Worm (Caenorhabditis elegans) whole organism, L4 larva: ENCODE measurements around the gene F09B12.3.

Experiments
- F37D6.2 ChIP-seq: sonication (generic microtip); optimal IDR thresholded peaks from 2 replicates; lab custom pipeline; 2016; ENCODE audit warnings: mild to moderate bottlenecking, missing genetic modification characterization, missing compliant biosample characterization
- R02D3.7 ChIP-seq: fragments of 150-350 bp; sonication (generic microtip); optimal IDR thresholded peaks from 3 replicates; lab custom pipeline; 2014; ENCODE audit warnings: missing biosample characterization, missing genetic modification characterization
- T26A8.4 ChIP-seq: fragments of 200-800 bp; sonication (Bioruptor generic); IDR thresholded peaks from 2 replicates; pipeline ENCODE4 v1.3.6; 2022; ENCODE audit warnings: missing genetic modification characterization, missing compliant biosample characterization
- Y5F2A.4 ChIP-seq: fragments of 200-800 bp; sonication (Bioruptor generic); optimal IDR thresholded peaks from 2 replicates; lab custom pipeline; 2018; ENCODE audit warnings: mild to moderate bottlenecking, missing genetic modification characterization, missing compliant biosample characterization
- Y75B8A.6 ChIP-seq: fragments of 200-800 bp; sonication (Bioruptor generic); IDR thresholded peaks from 2 replicates; pipeline ENCODE4 v1.3.6; 2022; ENCODE audit warnings: missing genetic modification reagents, missing genetic modification characterization, missing compliant biosample characterization
- ZK337.2 ChIP-seq: fragments of 200-800 bp; sonication (Bioruptor generic); IDR thresholded peaks from 2 replicates; pipeline ENCODE4 v1.3.6; 2022; ENCODE audit warnings: missing genetic modification reagents, missing genetic modification characterization, missing compliant biosample characterization
- aha-1 ChIP-seq: fragments of 150-350 bp; peaks from one replicate; lab custom pipeline; 2014; ENCODE audit warnings: missing biosample characterization, missing genetic modification characterization
- ceh-28 ChIP-seq: fragments of 150-350 bp; optimal IDR thresholded peaks from 2 replicates; lab custom pipeline; 2014; ENCODE audit warnings: missing biosample characterization, missing genetic modification reagents, missing genetic modification characterization
- ceh-62 ChIP-seq: sonication (generic microtip); optimal IDR thresholded peaks from 2 replicates; lab custom pipeline; 2017; ENCODE audit warnings: missing biosample characterization, missing genetic modification characterization
- ctbp-1 ChIP-seq: fragments of 200-800 bp; sonication (Bioruptor generic); IDR thresholded peaks from 2 replicates; pipeline ENCODE4 v1.3.6; 2022; ENCODE audit warnings: missing genetic modification reagents, missing genetic modification characterization, missing compliant biosample characterization
- daf-16 ChIP-seq, 3 experiments: sonication (generic microtip); optimal IDR thresholded peaks; 2 replicates each; lab custom pipeline; 2016 to 2017; ENCODE audit warnings: missing genetic modification characterization in 3 of 3, missing genetic modification reagents in 3 of 3, mild to moderate bottlenecking in 2 of 3, missing compliant biosample characterization in 2 of 3, missing biosample characterization in 1 of 3, moderate library complexity in 1 of 3
- daf-8 ChIP-seq: fragments of 200-800 bp; sonication (Bioruptor generic); IDR thresholded peaks from 2 replicates; pipeline ENCODE4 v1.3.6; 2022; ENCODE audit warnings: missing genetic modification characterization, missing compliant biosample characterization
- fos-1 ChIP-seq: fragments of 150-350 bp; optimal IDR thresholded peaks from 2 replicates; lab custom pipeline; 2014; ENCODE audit warnings: missing biosample characterization, missing genetic modification characterization
- hlh-11 ChIP-seq: fragments of 200-800 bp; sonication (Bioruptor generic); optimal IDR thresholded peaks from 2 replicates; lab custom pipeline; 2018; ENCODE audit warnings: mild to moderate bottlenecking, missing genetic modification characterization, missing compliant biosample characterization
- hlh-30 ChIP-seq: sonication (generic microtip); optimal IDR thresholded peaks from 2 replicates; lab custom pipeline; 2017; ENCODE audit warnings: antibody characterized with exemption, mild to moderate bottlenecking, missing genetic modification characterization, missing compliant biosample characterization; ENCODE audit not compliant: insufficient read depth
- hmg-1.1 ChIP-seq: fragments of 200-800 bp; sonication (Bioruptor generic); IDR thresholded peaks from 2 replicates; pipeline ENCODE4 v1.3.6; 2022; ENCODE audit warnings: missing genetic modification reagents, missing genetic modification characterization, missing compliant biosample characterization
- lin-29 ChIP-seq: fragments of 200-800 bp; sonication (Bioruptor generic); IDR thresholded peaks from 2 replicates; pipeline ENCODE4 v1.3.6; 2022; ENCODE audit warnings: missing genetic modification reagents, missing genetic modification characterization, missing compliant biosample characterization
- lin-39 ChIP-seq: fragments of 150-350 bp; optimal IDR thresholded peaks from 2 replicates; lab custom pipeline; 2014; ENCODE audit warnings: missing biosample characterization, missing genetic modification reagents, missing genetic modification characterization
- mdl-1 ChIP-seq, 2 experiments: fragments of 150-350 bp in 1 of 2; sonication (generic microtip) in 1 of 2; optimal IDR thresholded peaks; 2 replicates each; lab custom pipeline; 2014 to 2017; ENCODE audit warnings: missing biosample characterization in 2 of 2, missing genetic modification characterization in 2 of 2
- mes-2 ChIP-seq: sonication (generic microtip); optimal IDR thresholded peaks from 2 replicates; lab custom pipeline; 2016; ENCODE audit warnings: missing genotype, mild to moderate bottlenecking, missing genetic modification characterization, missing compliant biosample characterization; ENCODE audit not compliant: poor library complexity, severe bottlenecking
- nhr-102 ChIP-seq: sonication (generic microtip); optimal IDR thresholded peaks from 2 replicates; lab custom pipeline; 2016; ENCODE audit warnings: mild to moderate bottlenecking, missing genetic modification characterization, moderate library complexity, missing compliant biosample characterization
- nhr-11 ChIP-seq: fragments of 150-350 bp; optimal IDR thresholded peaks from 2 replicates; lab custom pipeline; 2014; ENCODE audit warnings: missing biosample characterization, missing genetic modification characterization
- nhr-237 ChIP-seq: sonication (generic microtip); optimal IDR thresholded peaks from 2 replicates; lab custom pipeline; 2017; ENCODE audit warnings: missing biosample characterization, missing genetic modification characterization
- nhr-28 ChIP-seq: fragments of 150-350 bp; optimal IDR thresholded peaks from 2 replicates; lab custom pipeline; 2014; ENCODE audit warnings: missing biosample characterization, missing genetic modification characterization
- nhr-48 ChIP-seq: sonication (generic microtip); optimal IDR thresholded peaks from 2 replicates; lab custom pipeline; 2016; ENCODE audit warnings: mild to moderate bottlenecking, missing genetic modification characterization, missing compliant biosample characterization
- nhr-76 ChIP-seq: fragments of 150-350 bp; optimal IDR thresholded peaks from 2 replicates; lab custom pipeline; 2014; ENCODE audit warnings: missing biosample characterization, missing genetic modification characterization
- nhr-77 ChIP-seq: fragments of 150-350 bp; optimal IDR thresholded peaks from 2 replicates; lab custom pipeline; 2014; ENCODE audit warnings: missing biosample characterization, missing genetic modification characterization
- saeg-2 ChIP-seq: fragments of 200-800 bp; sonication (Bioruptor generic); IDR thresholded peaks from 2 replicates; pipeline ENCODE4 v1.3.6; 2022; ENCODE audit warnings: missing genetic modification reagents, missing genetic modification characterization, missing compliant biosample characterization
- skn-1 ChIP-seq: fragments of 150-350 bp; optimal IDR thresholded peaks from 2 replicates; lab custom pipeline; 2014; ENCODE audit warnings: missing biosample characterization, missing genetic modification characterization
- snpc-4 ChIP-seq: fragments of 150-350 bp; optimal IDR thresholded peaks from 2 replicates; lab custom pipeline; 2014; ENCODE audit warnings: missing biosample characterization, missing genetic modification characterization
- tra-1 ChIP-seq: fragments of 200-800 bp; sonication (Bioruptor generic); IDR thresholded peaks from 2 replicates; pipeline ENCODE4 v1.3.6; 2022; ENCODE audit warnings: missing genetic modification reagents, missing genetic modification characterization, missing compliant biosample characterization
- unc-62 ChIP-seq, 3 experiments: fragments of 150-350 bp in 1 of 3; sonication (generic microtip); optimal IDR thresholded peaks in 2 of 3; peaks in 1 of 3; 1 replicate in 1 of 3; 2 replicates in 2 of 3; lab custom pipeline; 2014 to 2017; ENCODE audit warnings: missing biosample characterization in 3 of 3, missing genetic modification characterization in 3 of 3, missing genetic modification reagents in 3 of 3, missing genotype in 1 of 3

F09B12.3 gene

DNA sequence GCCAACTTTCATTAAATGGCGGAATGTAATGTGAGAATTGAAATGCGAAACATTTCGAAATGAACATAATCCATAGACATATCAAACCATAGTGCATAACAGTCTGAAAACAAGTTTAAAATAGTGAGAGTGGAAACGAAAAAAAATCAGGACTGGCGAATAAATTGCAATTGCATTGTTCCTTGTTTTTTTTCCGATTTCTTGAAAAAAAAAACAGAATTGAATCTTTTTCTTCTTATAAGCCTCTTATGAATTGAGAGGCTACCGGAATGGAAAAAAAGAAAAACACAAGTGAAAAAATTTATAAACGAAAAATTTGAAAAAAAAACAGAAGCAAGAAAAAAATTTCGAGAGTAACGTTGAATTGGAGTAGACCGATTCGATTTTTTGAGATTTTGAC, 18.8 kb upstream of the F09B12.3 start, which contains the start of gene R07D5.2:
TSS of gene R07D5.2 (minus strand) at position 101 of the 400 bp plus-strand sequence.
- TF ChIP-seq hlh-30 (tag; lab: Kevin White, UChicago) (no peak), fos-1 (no peak), R02D3.7 (tag; lab: Kevin White, UChicago) (no peak), nhr-102 (tag; lab: Kevin White, UChicago) (no peak), F37D6.2 (no peak)

DNA sequence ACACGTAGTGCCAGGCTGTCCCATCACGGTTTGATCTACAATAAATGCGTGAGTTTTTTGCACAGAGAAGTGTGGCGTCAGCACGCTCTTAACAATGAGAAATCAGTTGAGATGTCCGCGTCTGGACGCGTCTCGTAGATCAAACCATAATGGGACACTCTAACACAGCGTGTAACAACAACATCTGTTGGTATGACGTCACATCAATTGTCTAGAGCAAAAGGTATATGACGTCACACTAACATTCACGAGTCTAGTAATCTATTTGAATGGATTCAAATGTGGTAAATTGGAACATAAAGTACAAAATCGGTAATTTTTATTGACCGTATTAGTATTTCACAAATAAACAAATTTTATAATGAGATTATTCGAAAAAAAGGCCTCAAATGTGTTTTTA, 18.0 kb upstream of the F09B12.3 start:
- TF ChIP-seq unc-62 (GFP tag; optimal IDR thresholded peaks at IDR 0.05 in 1 of 2; lab: Kevin White, UChicago), result peak in 1 of 2 experiments; percentile 1
- no peak for TF ChIP-seq unc-62 (tag; optimal IDR thresholded peaks at IDR 0.05; lab: Kevin White, UChicago)
- no peak for TF ChIP-seq Y5F2A.4
- TF ChIP-seq, all 104 proteins: peak for 1

DNA sequence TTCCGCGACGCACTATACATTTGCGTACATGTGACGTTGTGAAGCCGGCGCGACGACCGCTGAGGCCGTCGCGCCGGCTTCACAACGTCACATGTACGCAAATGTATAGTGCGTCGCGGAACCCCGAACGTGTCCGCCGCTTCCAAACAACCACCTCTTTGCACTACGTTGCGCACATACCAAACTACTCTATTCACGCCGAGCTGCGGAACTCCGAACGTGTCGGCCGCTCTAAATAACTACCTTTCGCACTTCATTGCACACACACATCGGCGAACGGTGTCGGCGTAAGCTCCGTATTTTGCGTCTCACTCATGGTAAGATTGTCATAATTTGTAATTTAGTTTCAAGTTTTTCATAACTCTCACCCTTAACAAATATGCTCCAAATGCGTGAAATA, 14.4 kb upstream of the F09B12.3 start:
- TF ChIP-seq unc-62 (GFP tag; optimal IDR thresholded peaks at IDR 0.05 in 1 of 2; lab: Kevin White, UChicago) (peak in 1 of 2 experiments; percentile 88), unc-62 (tag; optimal IDR thresholded peaks at IDR 0.05; lab: Kevin White, UChicago) (no peak), nhr-237 (no peak), ceh-62 (no peak)

DNA sequence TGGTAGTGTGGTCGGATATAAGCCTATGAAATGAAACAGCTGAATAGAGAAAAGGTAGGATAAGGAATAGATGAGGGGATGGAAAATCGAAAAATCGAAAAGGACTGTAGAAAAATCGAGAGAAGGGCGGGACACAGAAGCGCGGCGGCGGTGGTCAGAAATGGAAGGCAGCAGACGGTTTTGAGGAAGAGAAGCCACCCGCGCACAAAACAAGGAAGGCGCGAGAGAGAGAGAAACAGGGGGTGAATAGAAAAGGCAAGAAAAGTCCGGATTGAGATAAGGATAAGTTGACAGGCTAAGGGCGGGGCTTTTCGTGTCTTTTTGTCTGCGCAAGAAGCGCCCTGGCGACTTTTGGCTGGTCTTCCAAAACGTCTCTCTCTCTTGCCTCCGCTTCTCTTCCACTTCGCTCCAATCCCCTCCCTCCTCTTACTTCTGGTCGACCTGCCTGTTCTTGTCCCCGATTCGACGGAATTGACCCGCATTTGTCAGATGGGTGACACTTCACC, 10.0 kb upstream of the F09B12.3 start, which contains the start of gene mlt-9:
TSS of gene mlt-9 (minus strand) at position 51 of the 506 bp plus-strand sequence.
- TF ChIP-seq nhr-11 (tag; lab: Kevin White, UChicago), result no peak
- peak; percentile 6 for TF ChIP-seq hlh-11 (tag; lab: Kevin White, UChicago)
- TF ChIP-seq Y75B8A.6 (GFP tag; lab: Robert Waterston, UW), result no peak
- TF ChIP-seq hmg-1.1 (GFP tag; lab: Robert Waterston, UW), result 0 out of 2 replicates have a peak, but pooled peaks have one; percentile 10
- no peak for TF ChIP-seq skn-1 (tag; lab: Kevin White, UChicago)
- TF ChIP-seq snpc-4 (tag; lab: Kevin White, UChicago), result no peak
- TF ChIP-seq nhr-102 (tag; lab: Kevin White, UChicago), result no peak
- no peak for TF ChIP-seq saeg-2
- no peak for TF ChIP-seq lin-39
- TF ChIP-seq ceh-28 (tag; lab: Kevin White, UChicago), result no peak
- no peak for TF ChIP-seq nhr-76 (tag; lab: Kevin White, UChicago)
- no peak for TF ChIP-seq T26A8.4 (GFP tag; lab: Robert Waterston, UW)

DNA sequence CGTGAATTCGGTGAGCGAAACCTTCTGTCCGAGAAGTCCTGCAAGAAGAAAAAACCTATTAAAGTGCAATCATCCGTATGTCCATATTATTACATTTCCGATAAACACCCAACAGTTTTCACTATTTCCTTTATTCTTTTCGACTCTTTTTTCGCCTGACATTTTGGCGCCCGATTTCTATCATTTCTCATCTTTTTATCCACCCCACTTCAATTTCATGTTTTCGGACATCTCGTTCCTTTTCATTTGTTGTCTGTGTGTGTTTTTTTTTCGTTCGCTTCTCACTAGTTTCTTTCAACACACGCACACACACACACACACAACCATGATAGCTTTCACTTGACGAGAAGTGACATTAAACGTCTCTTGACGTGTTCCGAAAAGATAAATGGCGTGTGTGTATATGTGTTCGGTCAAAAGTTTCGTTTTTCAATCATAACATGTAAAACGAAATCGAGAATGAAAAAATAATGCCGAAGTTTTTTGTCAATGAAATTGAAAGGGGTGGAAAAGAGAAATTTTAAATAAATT, 7.3 kb upstream of the F09B12.3 start:
- peak; percentile 22 for TF ChIP-seq hlh-30 (tag; lab: Kevin White, UChicago)
- no peak for TF ChIP-seq ZK337.2 (GFP tag; lab: Robert Waterston, UW)
- 0 out of 2 replicates have a peak, but pooled peaks have one; percentile 23 for TF ChIP-seq ctbp-1 (GFP tag; lab: Robert Waterston, UW)
- TF ChIP-seq hlh-11 (tag; lab: Kevin White, UChicago), result peak; percentile 35
- TF ChIP-seq nhr-48 (tag; lab: Kevin White, UChicago), result peak; percentile 8
- peak in 1 of 2 experiments; percentile 65 for TF ChIP-seq mdl-1 (tag; optimal IDR thresholded peaks at IDR 0.05; lab: Kevin White, UChicago)
- TF ChIP-seq lin-29, result no peak
- no peak for TF ChIP-seq daf-8 (GFP tag; lab: Robert Waterston, UW)
- peak in 1 of 2 experiments; percentile 93 for TF ChIP-seq unc-62 (GFP tag; optimal IDR thresholded peaks at IDR 0.05 in 1 of 2; lab: Kevin White, UChicago)
- no peak for TF ChIP-seq unc-62 (tag; optimal IDR thresholded peaks at IDR 0.05; lab: Kevin White, UChicago)
- TF ChIP-seq tra-1 (GFP tag; lab: Robert Waterston, UW), result no peak
- TF ChIP-seq mes-2 (tag; lab: Kevin White, UChicago), result peak; percentile 24
- TF ChIP-seq aha-1 (tag; lab: Kevin White, UChicago), result peak; percentile 15
- peak in 1 of 2 experiments; percentile 3 for TF ChIP-seq daf-16 (GFP tag; optimal IDR thresholded peaks at IDR 0.05; lab: Kevin White, UChicago)
- no peak for TF ChIP-seq daf-16 (tag; optimal IDR thresholded peaks at IDR 0.05; lab: Kevin White, UChicago)
- TF ChIP-seq nhr-77, result no peak
- peak; percentile 68 for TF ChIP-seq nhr-28 (tag; lab: Kevin White, UChicago)
